ENCODE assay signal across 8 worm cellular contexts in the genomic region with DNA sequence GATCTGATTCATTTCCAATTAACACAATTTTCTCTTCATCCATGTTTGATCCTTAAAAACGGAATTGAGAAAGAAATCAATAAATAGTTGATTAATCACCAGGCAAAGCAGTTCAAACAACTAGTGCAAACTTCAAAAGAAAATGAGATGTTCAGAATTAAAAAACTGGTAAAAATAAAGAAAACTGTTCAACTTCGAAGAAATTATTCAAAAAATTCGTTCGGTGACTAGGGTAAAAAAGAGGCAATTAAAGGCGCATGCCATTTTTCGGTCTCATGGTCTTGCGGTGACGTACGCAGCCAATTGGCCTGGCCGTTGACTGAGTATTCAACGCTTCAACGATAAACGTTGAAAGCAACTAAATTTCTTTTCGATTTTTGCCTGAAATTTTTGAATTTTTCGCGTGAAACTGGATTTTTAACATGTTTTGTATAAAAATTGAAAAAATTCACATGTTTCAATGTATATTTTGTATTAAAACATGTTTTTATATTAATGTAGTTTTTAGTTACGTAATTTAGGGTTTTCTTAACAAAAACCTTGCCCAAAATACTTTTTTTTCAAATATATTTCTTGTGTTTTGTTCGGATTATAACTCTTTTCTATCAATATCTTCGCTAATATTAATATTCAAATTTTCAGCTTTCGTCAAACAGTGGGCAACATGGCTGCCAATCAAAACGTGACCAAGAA.
TF ChIP-seq lines count a peak whose summit lies in the region.

A gene (minus strand): TSS at position 51 of the 693 bp plus-strand sequence.
A gene (plus strand): TSS at position 643 of the 693 bp plus-strand sequence.

TF ChIP-seq in whole organism, L1 larva, 84 proteins besides CTCF, POLR2A, EP300 and RAD21 (continues in another document):
- TF ChIP-seq nhr-237 (tag; optimal IDR thresholded peaks at IDR 0.05; lab: Kevin White, UChicago) (peak; percentile 11), fkh-4 (tag; optimal IDR thresholded peaks at IDR 0.05; lab: Kevin White, UChicago; ENCODE audit: borderline replicate concordance) (no peak), ceh-8 (GFP tag; optimal IDR thresholded peaks at IDR 0.05; lab: Kevin White, UChicago) (peak; percentile 31), ztf-11 (tag; optimal IDR thresholded peaks at IDR 0.05; lab: Kevin White, UChicago) (peak in 1 of 2 experiments; percentile 41), C04F5.9 (tag; optimal IDR thresholded peaks at IDR 0.05; lab: Kevin White, UChicago) (no peak), ceh-88 (GFP tag; IDR thresholded peaks at IDR 0.05; lab: Robert Waterston, UW) (no peak), unc-86 (tag; optimal IDR thresholded peaks at IDR 0.05; lab: Kevin White, UChicago) (peak; percentile 52), nhr-47 (tag; optimal IDR thresholded peaks at IDR 0.05; lab: Kevin White, UChicago) (peak; percentile 72), mef-2 (tag; optimal IDR thresholded peaks at IDR 0.05; lab: Kevin White, UChicago) (no peak), mep-1 (tag; optimal IDR thresholded peaks at IDR 0.05; lab: Kevin White, UChicago) (peak; percentile 83)

TF ChIP-seq in whole organism, L2 larva, 48 proteins besides CTCF, POLR2A, EP300 and RAD21 (continues in another document):
- peak; percentile 8 for TF ChIP-seq blmp-1 (tag; optimal IDR thresholded peaks at IDR 0.05; lab: Kevin White, UChicago; ENCODE audit: insufficient read depth)
- no peak for TF ChIP-seq nhr-77 (tag; optimal IDR thresholded peaks at IDR 0.05; lab: Kevin White, UChicago)
- TF ChIP-seq nhr-12 (tag; optimal IDR thresholded peaks at IDR 0.05; lab: Kevin White, UChicago) = no peak
- TF ChIP-seq nhr-21 (tag; optimal IDR thresholded peaks at IDR 0.05; lab: Kevin White, UChicago) = peak; percentile 64
- no peak for TF ChIP-seq ama-1 (optimal IDR thresholded peaks at IDR 0.05; lab: Kevin White, UChicago)
- no peak for TF ChIP-seq nhr-10 (tag; optimal IDR thresholded peaks at IDR 0.05; lab: Kevin White, UChicago)
- TF ChIP-seq unc-39 (tag; optimal IDR thresholded peaks at IDR 0.05; lab: Kevin White, UChicago) = no peak
- TF ChIP-seq unc-62 (GFP tag; optimal IDR thresholded peaks at IDR 0.05; lab: Kevin White, UChicago) = no peak
- no peak for TF ChIP-seq mbf-1 (tag; optimal IDR thresholded peaks at IDR 0.05; lab: Kevin White, UChicago)
- peak; percentile 93 for TF ChIP-seq unc-55 (GFP tag; optimal IDR thresholded peaks at IDR 0.05; lab: Kevin White, UChicago)
- TF ChIP-seq nhr-237 (tag; optimal IDR thresholded peaks at IDR 0.05; lab: Kevin White, UChicago) = no peak

TF ChIP-seq in whole organism, L3 larva, 47 proteins besides CTCF, POLR2A, EP300 and RAD21 (continues in another document):
- TF ChIP-seq nhr-67 (tag; optimal IDR thresholded peaks at IDR 0.05; lab: Kevin White, UChicago) = no peak
- peak; percentile 31 for TF ChIP-seq nhr-11 (tag; optimal IDR thresholded peaks at IDR 0.05; lab: Kevin White, UChicago)
- peak; percentile 92 for TF ChIP-seq pha-4 (tag; optimal IDR thresholded peaks at IDR 0.05; lab: Kevin White, UChicago)
- peak; percentile 62 for TF ChIP-seq R02D3.7 (tag; optimal IDR thresholded peaks at IDR 0.05; lab: Kevin White, UChicago)
- TF ChIP-seq ama-1 (optimal IDR thresholded peaks at IDR 0.05; lab: Kevin White, UChicago) = peak; percentile 40
- peak; percentile 65 for TF ChIP-seq pqm-1 (tag; optimal IDR thresholded peaks at IDR 0.05; lab: Kevin White, UChicago)
- TF ChIP-seq elt-1 (tag; optimal IDR thresholded peaks at IDR 0.05; lab: Kevin White, UChicago) = no peak
- TF ChIP-seq nhr-12 (tag; optimal IDR thresholded peaks at IDR 0.05; lab: Kevin White, UChicago) = no peak
- TF ChIP-seq lin-39 (tag; optimal IDR thresholded peaks at IDR 0.05; lab: Kevin White, UChicago) = peak; percentile 63
- no peak for TF ChIP-seq mml-1 (tag; optimal IDR thresholded peaks at IDR 0.05; lab: Kevin White, UChicago)
- peak; percentile 29 for TF ChIP-seq lsy-12 (tag; optimal IDR thresholded peaks at IDR 0.05; lab: Kevin White, UChicago)

TF ChIP-seq in whole organism, L4 larva, 104 proteins besides CTCF, POLR2A, EP300 and RAD21 (continues in another document):
- TF ChIP-seq zag-1 (tag; optimal IDR thresholded peaks at IDR 0.05; lab: Kevin White, UChicago) (no peak), nhr-77 (tag; optimal IDR thresholded peaks at IDR 0.05; lab: Kevin White, UChicago) (peak; percentile 91), fkh-10 (GFP tag; optimal IDR thresholded peaks at IDR 0.05; lab: Kevin White, UChicago) (no peak), spr-3 (GFP tag; optimal IDR thresholded peaks at IDR 0.05; lab: Kevin White, UChicago) (no peak), nhr-11 (tag; optimal IDR thresholded peaks at IDR 0.05; lab: Kevin White, UChicago) (peak; percentile 61), ctbp-1 (GFP tag; IDR thresholded peaks at IDR 0.05; lab: Robert Waterston, UW) (no peak), arid-1 (GFP tag; conservative IDR thresholded peaks at IDR 0.05; lab: Robert Waterston, UW) (peak; percentile 73), daf-8 (GFP tag; IDR thresholded peaks at IDR 0.05; lab: Robert Waterston, UW) (no peak), ama-1 (optimal IDR thresholded peaks at IDR 0.05; lab: Kevin White, UChicago) (no peak), nhr-6 (tag; optimal IDR thresholded peaks at IDR 0.05; lab: Kevin White, UChicago) (peak; percentile 45), egl-43 (GFP tag; IDR thresholded peaks at IDR 0.05; lab: Robert Waterston, UW) (no peak)

TF ChIP-seq in whole organism, early embryonic, 17 proteins besides CTCF, POLR2A, EP300 and RAD21:
- TF ChIP-seq F13C5.2 (tag; optimal IDR thresholded peaks at IDR 0.05; lab: Kevin White, UChicago) (peak; percentile 10), tbx-37 (GFP tag; conservative IDR thresholded peaks at IDR 0.05; lab: Robert Waterston, UW) (no peak)

TF ChIP-seq in whole organism, late embryonic, 69 proteins besides CTCF, POLR2A, EP300 and RAD21 (continues in another document):
- TF ChIP-seq eyg-1 (tag; optimal IDR thresholded peaks at IDR 0.05; lab: Kevin White, UChicago) (no peak), ceh-18 (tag; optimal IDR thresholded peaks at IDR 0.05; lab: Kevin White, UChicago) (peak; percentile 33), elt-2 (tag; optimal IDR thresholded peaks at IDR 0.05; lab: Kevin White, UChicago) (peak; percentile 2), ceh-22 (tag; optimal IDR thresholded peaks at IDR 0.05; lab: Kevin White, UChicago) (no peak), unc-42 (tag; optimal IDR thresholded peaks at IDR 0.05; lab: Kevin White, UChicago) (peak; percentile 39), ceh-48 (tag; optimal IDR thresholded peaks at IDR 0.05; lab: Kevin White, UChicago) (no peak), ceh-9 (tag; optimal IDR thresholded peaks at IDR 0.05; lab: Kevin White, UChicago) (no peak), F13H6.1 (tag; optimal IDR thresholded peaks at IDR 0.05; lab: Kevin White, UChicago) (no peak), ets-4 (tag; optimal IDR thresholded peaks at IDR 0.05; lab: Kevin White, UChicago) (no peak), tbx-2 (tag; optimal IDR thresholded peaks at IDR 0.05; lab: Kevin White, UChicago) (peak; percentile 32), hlh-6 (tag; optimal IDR thresholded peaks at IDR 0.05; lab: Kevin White, UChicago) (no peak), nfya-1 (tag; optimal IDR thresholded peaks at IDR 0.05; lab: Kevin White, UChicago) (peak; percentile 82), ztf-16 (tag; optimal IDR thresholded peaks at IDR 0.05; lab: Kevin White, UChicago) (no peak), fkh-10 (GFP tag; optimal IDR thresholded peaks at IDR 0.05; lab: Kevin White, UChicago) (no peak), ceh-31 (tag; optimal IDR thresholded peaks at IDR 0.05; lab: Kevin White, UChicago) (peak; percentile 78)

TF ChIP-seq in whole organism, mixed stage, embryonic, 35 proteins besides CTCF, POLR2A, EP300 and RAD21 (continues in another document):
- TF ChIP-seq nhr-28 (tag; optimal IDR thresholded peaks at IDR 0.05; lab: Kevin White, UChicago) (no peak), mep-1 (tag; optimal IDR thresholded peaks at IDR 0.05; lab: Kevin White, UChicago) (peak; percentile 83), nhr-2 (tag; optimal IDR thresholded peaks at IDR 0.05; lab: Kevin White, UChicago) (peak; percentile 43), snpc-4 (tag; optimal IDR thresholded peaks at IDR 0.05; lab: Kevin White, UChicago) (no peak), pha-4 (tag; optimal IDR thresholded peaks at IDR 0.05; lab: Kevin White, UChicago) (peak; percentile 32), hlh-1 (tag; optimal IDR thresholded peaks at IDR 0.05; lab: Kevin White, UChicago) (peak; percentile 60), unc-120 (tag; optimal IDR thresholded peaks at IDR 0.05; lab: Kevin White, UChicago; ENCODE audit: poor library complexity, severe bottlenecking) (peak; percentile 49), unc-62 (GFP tag; optimal IDR thresholded peaks at IDR 0.05; lab: Kevin White, UChicago) (peak; percentile 14), lsy-2 (tag; optimal IDR thresholded peaks at IDR 0.05; lab: Kevin White, UChicago) (peak; percentile 87), nhr-237 (tag; optimal IDR thresholded peaks at IDR 0.05; lab: Kevin White, UChicago) (peak; percentile 63), ceh-39 (tag; optimal IDR thresholded peaks at IDR 0.05; lab: Kevin White, UChicago) (peak; percentile 74), cnd-1 (tag; optimal IDR thresholded peaks at IDR 0.05; lab: Kevin White, UChicago) (no peak), tbx-8 (GFP tag; optimal IDR thresholded peaks at IDR 0.05; lab: Kevin White, UChicago) (no peak), lin-13 (tag; optimal IDR thresholded peaks at IDR 0.05; lab: Kevin White, UChicago) (peak; percentile 75)

TF ChIP-seq in whole organism, young adult, 124 proteins besides CTCF, POLR2A, EP300 and RAD21 (continues in another document):
- TF ChIP-seq egl-18 (GFP tag; IDR thresholded peaks at IDR 0.05; lab: Robert Waterston, UW) (no peak), attf-3 (GFP tag; conservative IDR thresholded peaks at IDR 0.05; lab: Robert Waterston, UW) (peak; percentile 61), Y56A3A.18 (GFP tag; IDR thresholded peaks at IDR 0.05; lab: Robert Waterston, UW) (no peak), mes-4 (tag; optimal IDR thresholded peaks at IDR 0.05; lab: Kevin White, UChicago) (no peak), madf-8 (GFP tag; conservative IDR thresholded peaks at IDR 0.05; lab: Robert Waterston, UW) (no peak), B0035.1 (tag; optimal IDR thresholded peaks at IDR 0.05; lab: Kevin White, UChicago) (no peak), hmg-20 (GFP tag; IDR thresholded peaks at IDR 0.05; lab: Robert Waterston, UW) (no peak), sea-2 (GFP tag; IDR thresholded peaks at IDR 0.05; lab: Robert Waterston, UW) (no peak), madf-6 (GFP tag; IDR thresholded peaks at IDR 0.05; lab: Robert Waterston, UW) (peak; percentile 58), Y79H2A.3 (GFP tag; conservative IDR thresholded peaks at IDR 0.05; lab: Robert Waterston, UW) (no peak), snpc-3.4 (tag; optimal IDR thresholded peaks at IDR 0.05; lab: Kevin White, UChicago) (peak; percentile 64), snpc-4 (GFP tag; optimal IDR thresholded peaks at IDR 0.05; lab: Kevin White, UChicago) (peak; percentile 10), snpc-4 (tag; optimal IDR thresholded peaks at IDR 0.05; lab: Kevin White, UChicago) (peak; percentile 26 to 69 (median 42)), F37B4.10 (GFP tag; IDR thresholded peaks at IDR 0.05; lab: Robert Waterston, UW) (no peak), pbrm-1 (GFP tag; IDR thresholded peaks at IDR 0.05; lab: Robert Waterston, UW) (peak; percentile 64; the same call in 1 of the 2 replicates), hlh-26 (GFP tag; conservative IDR thresholded peaks at IDR 0.05; lab: Robert Waterston, UW) (no peak), egrh-3 (GFP tag; IDR thresholded peaks at IDR 0.05; lab: Robert Waterston, UW) (no peak)
